Worm (Caenorhabditis elegans) whole organism, L2 larva: ENCODE results near the gene fcd-2.

Experiments used
- fos-1 ChIP-seq: fragments of 150-350 bp; optimal IDR thresholded peaks from 2 replicates; lab custom pipeline; 2014; ENCODE audit warnings: missing biosample characterization, missing genetic modification characterization
- mdl-1 ChIP-seq, 2 experiments: fragments of 150-350 bp in 1 of 2; sonication (generic microtip) in 1 of 2; optimal IDR thresholded peaks; 2 replicates each; lab custom pipeline; 2017; ENCODE audit warnings: missing biosample characterization in 2 of 2, missing genetic modification characterization in 2 of 2
- nhr-11 ChIP-seq: fragments of 150-350 bp; optimal IDR thresholded peaks from 2 replicates; lab custom pipeline; 2014; ENCODE audit warnings: missing biosample characterization, missing genetic modification characterization
- nhr-12 ChIP-seq: fragments of 150-350 bp; optimal IDR thresholded peaks from 2 replicates; lab custom pipeline; 2014; ENCODE audit warnings: missing biosample characterization, missing genetic modification characterization
- nhr-23 ChIP-seq: fragments of 150-350 bp; optimal IDR thresholded peaks from 2 replicates; lab custom pipeline; 2014; ENCODE audit warnings: missing biosample characterization, missing genetic modification reagents, missing genetic modification characterization
- nhr-25 ChIP-seq: fragments of 150-350 bp; sonication (generic microtip); optimal IDR thresholded peaks from 3 replicates; lab custom pipeline; 2014; ENCODE audit warnings: missing biosample characterization, missing genetic modification characterization
- unc-55 ChIP-seq: fragments of 150-350 bp; sonication (generic microtip); optimal IDR thresholded peaks from 3 replicates; lab custom pipeline; 2014; ENCODE audit warnings: missing biosample characterization, missing genetic modification reagents, missing genetic modification characterization
- unc-62 ChIP-seq: fragments of 150-350 bp; optimal IDR thresholded peaks from 2 replicates; lab custom pipeline; 2014; ENCODE audit warnings: missing biosample characterization, missing genetic modification reagents, missing genetic modification characterization
- ztf-4 ChIP-seq: fragments of 150-350 bp; optimal IDR thresholded peaks from 2 replicates; lab custom pipeline; 2014; ENCODE audit warnings: missing biosample characterization, missing genetic modification characterization

DNA sequence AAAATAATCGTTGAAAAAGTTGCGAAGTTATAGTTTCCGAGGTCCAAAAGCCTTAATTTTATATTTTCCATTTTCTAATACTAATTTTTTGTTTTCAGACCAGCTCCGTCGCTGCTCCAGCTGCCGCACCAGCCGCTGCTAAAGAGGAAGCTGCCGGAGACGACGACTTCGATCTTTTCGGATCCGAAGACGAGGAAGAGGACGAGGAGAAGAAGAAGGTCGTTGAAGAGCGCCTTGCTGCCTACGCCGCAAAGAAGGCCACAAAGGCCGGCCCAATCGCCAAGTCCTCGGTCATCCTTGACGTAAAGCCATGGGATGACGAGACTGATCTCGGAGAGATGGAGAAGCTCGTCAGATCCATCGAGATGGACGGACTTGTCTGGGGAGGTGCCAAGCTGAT is 13.3 kb downstream of the fcd-2 start:
- TF ChIP-seq mdl-1 (tag; optimal IDR thresholded peaks at IDR 0.05; lab: Kevin White, UChicago) = no peak
- TF ChIP-seq unc-62 (GFP tag; lab: Kevin White, UChicago) = no peak
- no peak for TF ChIP-seq ztf-4 (tag; lab: Kevin White, UChicago)
- TF ChIP-seq nhr-12 = no peak
- no peak for TF ChIP-seq nhr-25 (tag; lab: Kevin White, UChicago)
- no peak for TF ChIP-seq fos-1 (tag; lab: Kevin White, UChicago)
- no peak for TF ChIP-seq nhr-23
- TF ChIP-seq unc-55 = no peak
- no peak for TF ChIP-seq nhr-11
